Fruit fly (Drosophila melanogaster) whole organism, embryonic: ENCODE results near the gene CG33235.

Experiments used
- ATbp ChIP-seq: fragments of 200-800 bp; sonication (Bioruptor generic); optimal IDR thresholded peaks from 2 replicates; lab custom pipeline; 2017; ENCODE audit warnings: missing biosample characterization, mild to moderate bottlenecking, missing genetic modification characterization, missing genetic modification reagents
- Bteb2 ChIP-seq: fragments of 200-800 bp; sonication (Bioruptor generic); optimal IDR thresholded peaks from 2 replicates; lab custom pipeline; 2016; ENCODE audit warnings: missing biosample characterization, missing genetic modification characterization
- CG10979 ChIP-seq: fragments of 200-800 bp; sonication (Bioruptor generic); optimal IDR thresholded peaks from 2 replicates; lab custom pipeline; 2018; ENCODE audit warnings: missing biosample characterization, mild to moderate bottlenecking, missing genetic modification characterization, moderate library complexity
- CG12219 ChIP-seq: fragments of 200-800 bp; sonication (Bioruptor generic); optimal IDR thresholded peaks from 3 replicates; lab custom pipeline; 2018; ENCODE audit warnings: missing biosample characterization, mild to moderate bottlenecking, missing genetic modification characterization
- CG12769 ChIP-seq: fragments of 200-800 bp; sonication (Bioruptor generic); optimal IDR thresholded peaks from 2 replicates; lab custom pipeline; 2019; ENCODE audit warnings: missing biosample characterization, mild to moderate bottlenecking, missing genetic modification characterization, moderate library complexity
- CG13123 ChIP-seq: fragments of 200-800 bp; sonication (Bioruptor generic); optimal IDR thresholded peaks from 2 replicates; lab custom pipeline; 2016; ENCODE audit warnings: missing biosample characterization, missing genetic modification characterization
- CG13287 ChIP-seq: fragments of 200-800 bp; sonication (Bioruptor generic); IDR thresholded peaks from 2 replicates; pipeline ENCODE4 v1.3.6; 2022; ENCODE audit warnings: missing biosample characterization, missing genetic modification characterization; ENCODE audit not compliant: partially characterized antibody
- CG13424 ChIP-seq: fragments of 200-800 bp; sonication (Bioruptor generic); optimal IDR thresholded peaks from 2 replicates; lab custom pipeline; 2019; ENCODE audit warnings: missing biosample characterization, mild to moderate bottlenecking, missing genetic modification characterization, moderate library complexity
- CG13624 ChIP-seq: fragments of 200-800 bp; sonication (Bioruptor generic); optimal IDR thresholded peaks from 2 replicates; lab custom pipeline; 2016; ENCODE audit warnings: missing biosample characterization, missing genetic modification characterization
- CG14441 ChIP-seq: fragments of 200-800 bp; sonication (Bioruptor generic); IDR thresholded peaks from 2 replicates; pipeline ENCODE4 v1.3.6; 2022; ENCODE audit warnings: missing biosample characterization, missing genetic modification characterization
- CG16779 ChIP-seq: fragments of 200-800 bp; sonication (Bioruptor generic); IDR thresholded peaks from 2 replicates; pipeline ENCODE4 v1.3.6; 2022; ENCODE audit warnings: missing biosample characterization, missing genetic modification characterization
- CG2116 ChIP-seq: fragments of 200-800 bp; sonication (Bioruptor generic); optimal IDR thresholded peaks from 3 replicates; lab custom pipeline; 2018; ENCODE audit warnings: missing biosample characterization, mild to moderate bottlenecking, missing genetic modification characterization
- CG9797 ChIP-seq: fragments of 200-800 bp; sonication (Bioruptor generic); optimal IDR thresholded peaks from 3 replicates; lab custom pipeline; 2018; ENCODE audit warnings: missing biosample characterization, mild to moderate bottlenecking, missing genetic modification characterization
- Dip2 ChIP-seq: fragments of 200-800 bp; sonication (Bioruptor generic); IDR thresholded peaks from 2 replicates; pipeline ENCODE4 v1.3.6; 2022; ENCODE audit warnings: missing biosample characterization, missing genetic modification characterization
- Dll ChIP-seq: fragments of 200-800 bp; sonication (Bioruptor generic); IDR thresholded peaks from 4 replicates; pipeline ENCODE4 v1.3.6; 2022; ENCODE audit warnings: missing biosample characterization, missing genetic modification characterization; ENCODE audit not compliant: partially characterized antibody
- Dp ChIP-seq: fragments of 200-800 bp; sonication (Bioruptor generic); optimal IDR thresholded peaks from 2 replicates; lab custom pipeline; 2018; ENCODE audit warnings: missing biosample characterization, mild to moderate bottlenecking, missing genetic modification characterization, moderate library complexity
- E2f1 ChIP-seq: fragments of 200-800 bp; sonication (Bioruptor generic); IDR thresholded peaks from 2 replicates; pipeline ENCODE4 v1.3.6; 2022; ENCODE audit warnings: missing biosample characterization, missing genetic modification characterization
- ERR ChIP-seq: fragments of 200-800 bp; sonication (Bioruptor generic); optimal IDR thresholded peaks from 2 replicates; lab custom pipeline; 2016; ENCODE audit warnings: missing biosample characterization, missing genetic modification characterization
- Elba2 ChIP-seq: fragments of 200-800 bp; sonication (Bioruptor generic); optimal IDR thresholded peaks from 3 replicates; lab custom pipeline; 2016; ENCODE audit warnings: missing biosample characterization, missing genetic modification characterization
- Gsc ChIP-seq: fragments of 200-800 bp; sonication (Bioruptor generic); IDR thresholded peaks from 2 replicates; pipeline ENCODE4 v1.3.6; 2022; ENCODE audit warnings: missing biosample characterization, missing genetic modification characterization
- Gug ChIP-seq: fragments of 200-800 bp; sonication (Bioruptor generic); IDR thresholded peaks from 4 replicates; pipeline ENCODE4 v1.3.6; 2022; ENCODE audit warnings: missing biosample characterization, missing genetic modification characterization
- HLH54F ChIP-seq: fragments of 200-800 bp; sonication (Bioruptor generic); optimal IDR thresholded peaks from 3 replicates; lab custom pipeline; 2016; ENCODE audit warnings: missing biosample characterization, missing genetic modification characterization
- Hr51 ChIP-seq, 2 experiments: fragments of 200-800 bp; sonication (Bioruptor generic); optimal IDR thresholded peaks; 2 replicates in 1 of 2; 3 replicates in 1 of 2; lab custom pipeline; 2016 to 2018; ENCODE audit warnings: missing biosample characterization in 2 of 2, missing genetic modification characterization in 2 of 2, mild to moderate bottlenecking in 1 of 2, moderate library complexity in 1 of 2
- MTF-1 ChIP-seq: fragments of 200-800 bp; sonication (Bioruptor generic); optimal IDR thresholded peaks from 2 replicates; lab custom pipeline; 2018; ENCODE audit warnings: missing biosample characterization, mild to moderate bottlenecking, missing genetic modification characterization, borderline replicate concordance
- Myb ChIP-seq: fragments of 200-800 bp; sonication (Bioruptor generic); optimal IDR thresholded peaks from 2 replicates; lab custom pipeline; 2016; ENCODE audit warnings: missing biosample characterization, missing genetic modification characterization
- NC2α ChIP-seq: fragments of 200-800 bp; sonication (Bioruptor generic); optimal IDR thresholded peaks from 2 replicates; lab custom pipeline; 2016; ENCODE audit warnings: missing biosample characterization, missing genetic modification characterization
- NC2β ChIP-seq: fragments of 200-800 bp; sonication (Bioruptor generic); optimal IDR thresholded peaks from 2 replicates; lab custom pipeline; 2016; ENCODE audit warnings: missing biosample characterization, missing genetic modification characterization
- NK7.1 ChIP-seq: fragments of 200-800 bp; sonication (Bioruptor generic); optimal IDR thresholded peaks from 3 replicates; lab custom pipeline; 2016; ENCODE audit warnings: missing biosample characterization, missing genetic modification characterization
- Optix ChIP-seq: fragments of 200-800 bp; sonication (Bioruptor generic); IDR thresholded peaks from 3 replicates; pipeline ENCODE4 v1.3.6; 2022; ENCODE audit warnings: missing biosample characterization, missing genetic modification characterization
- Pdp1 ChIP-seq, 2 experiments: fragments of 200-800 bp; sonication (Bioruptor generic); optimal IDR thresholded peaks; 3 replicates each; lab custom pipeline; 2016; ENCODE audit warnings: missing biosample characterization in 2 of 2, missing genetic modification characterization in 2 of 2, mild to moderate bottlenecking in 1 of 2, moderate library complexity in 1 of 2
- Ptx1 ChIP-seq: fragments of 200-800 bp; sonication (Bioruptor generic); IDR thresholded peaks from 2 replicates; pipeline ENCODE4 v1.3.6; 2022; ENCODE audit warnings: missing biosample characterization, missing genetic modification characterization
- Xbp1 ChIP-seq: fragments of 200-800 bp; sonication (Bioruptor generic); optimal IDR thresholded peaks from 3 replicates; lab custom pipeline; 2016; ENCODE audit warnings: missing biosample characterization, mild to moderate bottlenecking, missing genetic modification characterization
- ato ChIP-seq: fragments of 200-800 bp; sonication (Bioruptor generic); IDR thresholded peaks from 2 replicates; pipeline ENCODE4 v1.3.6; 2022; ENCODE audit warnings: missing biosample characterization, missing genetic modification characterization; ENCODE audit not compliant: partially characterized antibody
- chm ChIP-seq: fragments of 200-800 bp; sonication (Bioruptor generic); IDR thresholded peaks from 2 replicates; pipeline ENCODE4 v1.3.6; 2022; ENCODE audit warnings: missing biosample characterization, missing genetic modification characterization
- dimm ChIP-seq: fragments of 200-800 bp; sonication (Bioruptor generic); IDR thresholded peaks from 2 replicates; pipeline ENCODE4 v1.3.6; 2022; ENCODE audit warnings: missing biosample characterization, missing genetic modification characterization
- ems ChIP-seq: fragments of 200-800 bp; sonication (Bioruptor generic); optimal IDR thresholded peaks from 3 replicates; lab custom pipeline; 2016; ENCODE audit warnings: missing biosample characterization, missing genetic modification characterization
- exex ChIP-seq: fragments of 200-800 bp; sonication (Bioruptor generic); optimal IDR thresholded peaks from 4 replicates; lab custom pipeline; 2018; ENCODE audit warnings: missing biosample characterization, mild to moderate bottlenecking, missing genetic modification characterization, moderate library complexity
- ftz-f1 ChIP-seq: fragments of 200-800 bp; sonication (Bioruptor generic); optimal IDR thresholded peaks from 2 replicates; lab custom pipeline; 2016; ENCODE audit warnings: missing biosample characterization, missing genetic modification characterization
- h ChIP-seq: fragments of >200 bp; optimal IDR thresholded peaks from 2 replicates; lab custom pipeline; 2017
- hkb ChIP-seq, 2 experiments: fragments of 200-800 bp in 1 of 2; fragments of >200 bp in 1 of 2; sonication (Bioruptor generic) in 1 of 2; IDR thresholded peaks in 1 of 2; optimal IDR thresholded peaks in 1 of 2; 2 replicates each; pipeline versions ENCODE4 v1.3.6 to Lab custom; 2017 to 2022; ENCODE audit warnings: missing biosample characterization in 1 of 2, missing genetic modification characterization in 1 of 2
- lab ChIP-seq: fragments of 200-800 bp; sonication (Bioruptor generic); optimal IDR thresholded peaks from 3 replicates; lab custom pipeline; 2017; ENCODE audit warnings: missing biosample characterization, missing genetic modification characterization, mild to moderate bottlenecking, moderate library complexity, missing genetic modification reagents
- ro ChIP-seq: fragments of 200-800 bp; sonication (Bioruptor generic); IDR thresholded peaks from 2 replicates; pipeline ENCODE4 v1.3.6; 2022; ENCODE audit warnings: missing biosample characterization, missing genetic modification characterization
- slp2 ChIP-seq: fragments of 200-800 bp; sonication (Bioruptor generic); optimal IDR thresholded peaks from 2 replicates; lab custom pipeline; 2016; ENCODE audit warnings: missing biosample characterization, missing genetic modification characterization
- sob ChIP-seq: fragments of 200-800 bp; sonication (Bioruptor generic); IDR thresholded peaks from 2 replicates; pipeline ENCODE4 v1.3.6; 2022; ENCODE audit warnings: missing biosample characterization, missing genetic modification characterization
- stwl ChIP-seq: fragments of 200-800 bp; sonication (Bioruptor generic); optimal IDR thresholded peaks from 3 replicates; lab custom pipeline; 2018; ENCODE audit warnings: missing biosample characterization, mild to moderate bottlenecking, missing genetic modification characterization, moderate library complexity
- tll ChIP-seq, 2 experiments: fragments of 200-800 bp in 1 of 2; fragments of >200 bp in 1 of 2; sonication (Bioruptor generic) in 1 of 2; optimal IDR thresholded peaks; 2 replicates each; lab custom pipeline; 2017 to 2019; ENCODE audit warnings: missing biosample characterization in 2 of 2, missing genetic modification characterization in 2 of 2, mild to moderate bottlenecking in 1 of 2, moderate library complexity in 1 of 2
- unc-4 ChIP-seq: fragments of 200-800 bp; sonication (Bioruptor generic); IDR thresholded peaks from 2 replicates; pipeline ENCODE4 v1.3.6; 2022; ENCODE audit warnings: missing biosample characterization, missing genetic modification characterization; ENCODE audit not compliant: partially characterized antibody
- vnd ChIP-seq: fragments of 200-800 bp; sonication (Bioruptor generic); IDR thresholded peaks from 3 replicates; pipeline ENCODE4 v1.3.6; 2022; ENCODE audit warnings: missing biosample characterization, missing genetic modification characterization; ENCODE audit not compliant: partially characterized antibody
- zfh1 ChIP-seq: fragments of 200-800 bp; sonication (Bioruptor generic); IDR thresholded peaks from 3 replicates; pipeline ENCODE4 v1.3.6; 2022; ENCODE audit warnings: missing biosample characterization, missing genetic modification characterization

CG33235 gene

DNA sequence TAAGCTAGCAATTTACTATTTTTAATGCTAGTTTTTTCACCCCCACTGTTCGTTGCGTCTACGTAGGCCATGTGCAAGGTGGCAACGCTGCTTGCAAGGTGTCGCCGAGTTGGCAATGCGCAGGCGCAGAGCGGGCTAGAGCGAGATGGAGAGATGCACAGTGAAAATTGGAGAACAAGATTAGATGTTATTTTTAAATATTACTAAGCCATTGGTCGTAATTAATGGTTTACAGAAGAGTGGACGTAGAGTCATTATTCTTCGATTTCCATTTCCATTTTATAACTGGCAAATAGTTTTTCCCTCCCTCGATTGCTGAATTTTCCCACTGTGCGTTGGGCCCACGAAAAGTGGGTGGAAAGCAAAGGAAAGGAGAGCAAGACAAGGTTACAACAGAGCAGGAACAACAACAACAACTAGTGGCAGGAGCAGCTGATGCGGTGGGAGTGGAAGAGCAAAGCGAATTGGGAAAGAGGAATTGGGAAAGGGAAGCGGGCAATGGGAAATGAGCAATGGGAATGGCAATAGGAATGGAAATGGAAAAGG lies 38.5 kb downstream of the CG33235 start (continued):
- peak; percentile 80 for TF ChIP-seq Gug (GFP tag; lab: Robert Waterston, UW)
- TF ChIP-seq Xbp1 (GFP tag; lab: Kevin White, UChicago) = peak; percentile 76
- no peak for TF ChIP-seq CG2116 (GFP tag; lab: Kevin White, UChicago)
- TF ChIP-seq ro = peak; percentile 50; the same call in 1 of the 2 replicates
- peak; percentile 57 for TF ChIP-seq stwl (tag; lab: Kevin White, UChicago)
- TF ChIP-seq E2f1 (GFP tag; lab: Robert Waterston, UW) = peak; percentile 89
- peak; percentile 64 for TF ChIP-seq NC2β (GFP tag; lab: Kevin White, UChicago)
- TF ChIP-seq CG16779 (GFP tag; lab: Robert Waterston, UW) = peak; percentile 43; the same call in 1 of the 2 replicates
- TF ChIP-seq chm (GFP tag; lab: Robert Waterston, UW) = peak; percentile 79
- no peak for TF ChIP-seq tll (GFP tag; optimal IDR thresholded peaks at IDR 0.05; lab: Kevin White, UChicago)
- TF ChIP-seq CG12769 = peak; percentile 93
- peak; percentile 15 for TF ChIP-seq exex
- no peak for TF ChIP-seq CG9797 (GFP tag; lab: Kevin White, UChicago)
- TF ChIP-seq Dp (GFP tag; lab: Kevin White, UChicago) = no peak
- TF ChIP-seq Hr51 (GFP tag; optimal IDR thresholded peaks at IDR 0.05; lab: Kevin White, UChicago) = peak; percentile 45 to 78
- peak; percentile 69 for TF ChIP-seq CG13424
- peak; percentile 88 for TF ChIP-seq Ptx1
- TF ChIP-seq CG14441 (GFP tag; lab: Robert Waterston, UW) = peak; percentile 85
- no peak for TF ChIP-seq Dip2
- peak; percentile 76 for TF ChIP-seq slp2 (GFP tag; lab: Kevin White, UChicago)
- TF ChIP-seq CG13123 (GFP tag; lab: Kevin White, UChicago) = peak; percentile 7
- peak; percentile 63 for TF ChIP-seq ems (GFP tag; lab: Kevin White, UChicago)
- peak; percentile 66 for TF ChIP-seq CG10979 (tag; lab: Kevin White, UChicago)
- peak; percentile 55 for TF ChIP-seq ERR (GFP tag; lab: Kevin White, UChicago)
- peak; percentile 59 for TF ChIP-seq HLH54F (GFP tag; lab: Kevin White, UChicago)
- peak; percentile 100 for TF ChIP-seq Elba2 (GFP tag; lab: Kevin White, UChicago)
- peak; percentile 89 for TF ChIP-seq zfh1 (GFP tag; lab: Robert Waterston, UW)
- peak; percentile 68 for TF ChIP-seq NK7.1 (GFP tag; lab: Kevin White, UChicago)
- peak; percentile 78 for TF ChIP-seq sob (GFP tag; lab: Robert Waterston, UW)
- peak; percentile 79 for TF ChIP-seq Optix (GFP tag; lab: Robert Waterston, UW)
- 0 out of 3 replicates have a peak, but pooled peaks have one; percentile 17 for TF ChIP-seq vnd (GFP tag; lab: Robert Waterston, UW)
- peak; percentile 79 for TF ChIP-seq ATbp (GFP tag; lab: Kevin White, UChicago)
- peak; percentile 24 for TF ChIP-seq ftz-f1 (GFP tag; lab: Kevin White, UChicago)
- peak; percentile 88 for TF ChIP-seq lab (GFP tag; lab: Kevin White, UChicago)
- TF ChIP-seq h = no peak
- peak; percentile 78; the same call in 1 of the 2 replicates for TF ChIP-seq dimm (GFP tag; lab: Robert Waterston, UW)
- no peak for TF ChIP-seq ato (GFP tag; lab: Robert Waterston, UW)
- TF ChIP-seq Pdp1 (GFP tag; optimal IDR thresholded peaks at IDR 0.05; lab: Kevin White, UChicago) = peak; percentile 76 to 86
- TF ChIP-seq hkb (optimal IDR thresholded peaks at IDR 0.05; lab: Kevin White, UChicago) = no peak
- TF ChIP-seq hkb (GFP tag; IDR thresholded peaks at IDR 0.05; lab: Robert Waterston, UW) = peak; percentile 89
- peak; percentile 32 for TF ChIP-seq Myb (GFP tag; lab: Kevin White, UChicago)
- peak; percentile 61 for TF ChIP-seq CG12219 (GFP tag; lab: Kevin White, UChicago)
- 0 out of 2 replicates have a peak, but pooled peaks have one; percentile 47 for TF ChIP-seq Gsc (GFP tag; lab: Robert Waterston, UW)
- 0 out of 4 replicates have a peak, but pooled peaks have one; percentile 41 for TF ChIP-seq Dll (GFP tag; lab: Robert Waterston, UW)
- peak; percentile 72 for TF ChIP-seq CG13624
- peak; percentile 28; the same call in 1 of the 2 replicates for TF ChIP-seq CG13287 (GFP tag; lab: Robert Waterston, UW)
- TF ChIP-seq Bteb2 (GFP tag; lab: Kevin White, UChicago) = peak; percentile 49
- no peak for TF ChIP-seq unc-4 (GFP tag; lab: Robert Waterston, UW)
- TF ChIP-seq NC2α (GFP tag; lab: Kevin White, UChicago) = peak; percentile 17
- no peak for TF ChIP-seq MTF-1 (GFP tag; lab: Kevin White, UChicago)
